Worm (Caenorhabditis elegans) whole organism, L1 larva: ENCODE measurements around the gene irg-2.

Experiments used
- C34B4.2 ChIP-seq: sonication (generic microtip); optimal IDR thresholded peaks from 2 replicates; lab custom pipeline; 2017; ENCODE audit warnings: mild to moderate bottlenecking, missing genetic modification characterization, missing compliant biosample characterization
- F16B12.6 ChIP-seq: fragments of 150-350 bp; optimal IDR thresholded peaks from 2 replicates; lab custom pipeline; 2014; ENCODE audit warnings: missing biosample characterization, missing genetic modification characterization
- alr-1 ChIP-seq: fragments of 200-800 bp; sonication (Bioruptor generic); optimal IDR thresholded peaks from 2 replicates; lab custom pipeline; 2018; ENCODE audit warnings: borderline replicate concordance, mild to moderate bottlenecking, missing genetic modification characterization, missing compliant biosample characterization
- aly-2 ChIP-seq: fragments of 150-350 bp; optimal IDR thresholded peaks from 2 replicates; lab custom pipeline; 2014; ENCODE audit warnings: missing biosample characterization, missing genetic modification characterization
- ceh-63 ChIP-seq: fragments of 200-800 bp; sonication (Bioruptor generic); optimal IDR thresholded peaks from 2 replicates; lab custom pipeline; 2018; ENCODE audit warnings: mild to moderate bottlenecking, missing genetic modification characterization, missing compliant biosample characterization
- ceh-90 ChIP-seq: sonication (generic microtip); optimal IDR thresholded peaks from 2 replicates; lab custom pipeline; 2016; ENCODE audit warnings: missing genetic modification characterization, missing compliant biosample characterization
- ces-1 ChIP-seq: fragments of 150-350 bp; optimal IDR thresholded peaks from 2 replicates; lab custom pipeline; 2014; ENCODE audit warnings: missing biosample characterization, missing genetic modification reagents, missing genetic modification characterization
- dpl-1 ChIP-seq, 3 experiments: fragments of 150-350 bp in 2 of 3; sonication (generic microtip) in 1 of 3; optimal IDR thresholded peaks; 2 replicates each; lab custom pipeline; 2014 to 2017; ENCODE audit warnings: missing biosample characterization in 3 of 3, missing genetic modification characterization in 3 of 3, missing genetic modification reagents in 3 of 3
- efl-1 ChIP-seq, 4 experiments: fragments of 150-350 bp; optimal IDR thresholded peaks in 3 of 4; peaks in 1 of 4; 1 replicate in 1 of 4; 2 replicates in 3 of 4; lab custom pipeline; 2014; ENCODE audit warnings: missing biosample characterization in 2 of 4, missing genetic modification characterization in 2 of 4, missing genetic modification reagents in 2 of 4
- efl-3 ChIP-seq: fragments of 200-800 bp; sonication (Bioruptor generic); optimal IDR thresholded peaks from 2 replicates; lab custom pipeline; 2018; ENCODE audit warnings: mild to moderate bottlenecking, missing genetic modification characterization, missing compliant biosample characterization
- elt-2 ChIP-seq: sonication (generic microtip); optimal IDR thresholded peaks from 2 replicates; lab custom pipeline; 2016; ENCODE audit warnings: missing genetic modification characterization, mild to moderate bottlenecking, inconsistent platforms, missing compliant biosample characterization, missing genetic modification reagents
- fos-1 ChIP-seq: fragments of 150-350 bp; optimal IDR thresholded peaks from 2 replicates; lab custom pipeline; 2014; ENCODE audit warnings: missing biosample characterization, missing genetic modification characterization
- hlh-4 ChIP-seq: sonication (generic microtip); optimal IDR thresholded peaks from 2 replicates; lab custom pipeline; 2016; ENCODE audit warnings: mild to moderate bottlenecking, missing genetic modification characterization, missing compliant biosample characterization
- irx-1 ChIP-seq: sonication (generic microtip); optimal IDR thresholded peaks from 2 replicates; lab custom pipeline; 2016; ENCODE audit warnings: missing genetic modification characterization, missing compliant biosample characterization
- lin-14 ChIP-seq: fragments of 200-800 bp; sonication (Bioruptor generic); optimal IDR thresholded peaks from 2 replicates; lab custom pipeline; 2018; ENCODE audit warnings: mild to moderate bottlenecking, missing genetic modification characterization, moderate library complexity, missing compliant biosample characterization
- lin-15B ChIP-seq: fragments of 150-350 bp; sonication (generic microtip); optimal IDR thresholded peaks from 3 replicates; lab custom pipeline; 2014; ENCODE audit warnings: missing biosample characterization, missing genetic modification characterization
- lin-39 ChIP-seq: fragments of 150-350 bp; optimal IDR thresholded peaks from 2 replicates; lab custom pipeline; 2014; ENCODE audit warnings: missing biosample characterization, missing genetic modification reagents, missing genetic modification characterization
- lir-3 ChIP-seq: sonication (generic microtip); optimal IDR thresholded peaks from 2 replicates; lab custom pipeline; 2016; ENCODE audit warnings: mild to moderate bottlenecking, missing genetic modification characterization, moderate library complexity, missing compliant biosample characterization; ENCODE audit not compliant: poor library complexity
- mab-9 ChIP-seq: fragments of 200-800 bp; sonication (Bioruptor generic); IDR thresholded peaks from 2 replicates; pipeline ENCODE4 v1.3.6; 2022; ENCODE audit warnings: missing genetic modification reagents, missing genetic modification characterization, missing compliant biosample characterization
- mdl-1 ChIP-seq, 2 experiments: fragments of 150-350 bp; optimal IDR thresholded peaks; 2 replicates each; lab custom pipeline; 2014 to 2017; ENCODE audit warnings: missing biosample characterization in 2 of 2, missing genetic modification characterization in 2 of 2, inconsistent platforms in 1 of 2
- nhr-11 ChIP-seq: fragments of 150-350 bp; optimal IDR thresholded peaks from 2 replicates; lab custom pipeline; 2014; ENCODE audit warnings: missing biosample characterization, missing genetic modification characterization
- nhr-12 ChIP-seq: sonication (generic microtip); optimal IDR thresholded peaks from 2 replicates; lab custom pipeline; 2017; ENCODE audit warnings: missing biosample characterization, missing genetic modification characterization
- nhr-28 ChIP-seq: fragments of 150-350 bp; optimal IDR thresholded peaks from 2 replicates; lab custom pipeline; 2014; ENCODE audit warnings: missing biosample characterization, missing genetic modification characterization
- nhr-47 ChIP-seq: sonication (generic microtip); optimal IDR thresholded peaks from 2 replicates; lab custom pipeline; 2016; ENCODE audit warnings: mild to moderate bottlenecking, missing genetic modification characterization, moderate library complexity, missing compliant biosample characterization
- nhr-76 ChIP-seq: sonication (generic microtip); optimal IDR thresholded peaks from 2 replicates; lab custom pipeline; 2017; ENCODE audit warnings: missing biosample characterization, missing genetic modification characterization
- nhr-77 ChIP-seq: fragments of 150-350 bp; optimal IDR thresholded peaks from 2 replicates; lab custom pipeline; 2014; ENCODE audit warnings: missing biosample characterization, missing genetic modification characterization
- nhr-85 ChIP-seq: sonication (generic microtip); peaks from one replicate; lab custom pipeline; 2016; ENCODE audit warnings: missing genetic modification characterization, inconsistent platforms, missing compliant biosample characterization
- pqm-1 ChIP-seq: sonication (generic microtip); optimal IDR thresholded peaks from 3 replicates; lab custom pipeline; 2017; ENCODE audit warnings: missing biosample characterization, missing genetic modification characterization
- rnt-1 ChIP-seq: sonication (generic microtip); optimal IDR thresholded peaks from 2 replicates; lab custom pipeline; 2016; ENCODE audit warnings: mild to moderate bottlenecking, missing genetic modification characterization, moderate library complexity, missing compliant biosample characterization
- snpc-4 ChIP-seq: fragments of 150-350 bp; optimal IDR thresholded peaks from 2 replicates; lab custom pipeline; 2014; ENCODE audit warnings: missing biosample characterization, missing genetic modification characterization
- sup-37 ChIP-seq: fragments of 200-800 bp; sonication (Bioruptor generic); optimal IDR thresholded peaks from 2 replicates; lab custom pipeline; 2018; ENCODE audit warnings: mild to moderate bottlenecking, missing genetic modification characterization, missing compliant biosample characterization
- swsn-7 ChIP-seq: sonication (generic microtip); optimal IDR thresholded peaks from 2 replicates; lab custom pipeline; 2016; ENCODE audit warnings: missing genetic modification characterization, missing compliant biosample characterization
- tbx-2 ChIP-seq: sonication (generic microtip); optimal IDR thresholded peaks from 2 replicates; lab custom pipeline; 2016; ENCODE audit warnings: missing genetic modification characterization, missing compliant biosample characterization
- tlp-1 ChIP-seq: fragments of 150-350 bp; optimal IDR thresholded peaks from 2 replicates; lab custom pipeline; 2014; ENCODE audit warnings: missing biosample characterization, missing genetic modification characterization
- unc-130 ChIP-seq: fragments of 150-350 bp; optimal IDR thresholded peaks from 2 replicates; lab custom pipeline; 2017; ENCODE audit warnings: missing biosample characterization, missing genetic modification characterization, inconsistent platforms
- unc-86 ChIP-seq: sonication (generic microtip); optimal IDR thresholded peaks from 2 replicates; lab custom pipeline; 2016; ENCODE audit warnings: missing genetic modification characterization, missing compliant biosample characterization
- unc-98 ChIP-seq: fragments of 200-800 bp; sonication (Bioruptor generic); IDR thresholded peaks from 2 replicates; pipeline ENCODE4 v1.3.6; 2022; ENCODE audit warnings: missing genetic modification characterization, missing compliant biosample characterization
- xbp-1 ChIP-seq: sonication (generic microtip); optimal IDR thresholded peaks from 2 replicates; lab custom pipeline; 2016; ENCODE audit warnings: missing genetic modification characterization, missing compliant biosample characterization
- zag-1 ChIP-seq: fragments of 150-350 bp; optimal IDR thresholded peaks from 2 replicates; lab custom pipeline; 2014; ENCODE audit warnings: missing biosample characterization, missing genetic modification characterization
- ztf-4 ChIP-seq: fragments of 150-350 bp; optimal IDR thresholded peaks from 2 replicates; lab custom pipeline; 2014; ENCODE audit warnings: missing biosample characterization, missing genetic modification characterization

Gene irg-2

ce11 chrV:4067876-4068275 lies 25.9 kb downstream of the irg-2 start:
- TF ChIP-seq efl-1 (optimal IDR thresholded peaks at IDR 0.05; lab: Kevin White, UChicago), result peak in 1 of 2 experiments; percentile 68
- TF ChIP-seq efl-1 (GFP tag; optimal IDR thresholded peaks at IDR 0.05 in 1 of 2; lab: Kevin White, UChicago), result peak; percentile 57 to 95
- peak in 1 of 3 experiments; percentile 36 for TF ChIP-seq dpl-1 (GFP tag; optimal IDR thresholded peaks at IDR 0.05; lab: Kevin White, UChicago)
- TF ChIP-seq, all 84 proteins: peak for 2; not testable (repeated sequence) for 82

DNA sequence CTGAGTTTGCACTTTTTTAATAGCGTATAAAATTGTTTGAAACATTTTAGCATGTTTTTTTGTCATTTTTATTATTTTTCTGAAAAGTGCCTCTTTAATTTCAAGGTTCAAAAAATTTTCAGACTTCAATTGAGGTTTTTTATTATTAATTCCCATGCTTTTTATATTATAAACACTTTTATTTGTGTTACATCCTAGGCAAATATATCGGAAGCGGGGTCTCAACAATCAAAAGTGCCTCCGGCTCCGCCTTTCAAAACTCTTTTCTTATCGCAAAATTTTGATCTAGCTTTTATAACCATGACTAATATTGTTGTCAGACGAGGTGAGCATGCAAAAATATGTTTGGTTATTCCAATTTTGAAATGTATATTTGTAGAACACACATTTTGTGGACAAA lies 31.5 kb downstream of the irg-2 start, which contains the start of gene otpl-2:
Gene otpl-2, plus strand, starts transcription at position 301 of the 400 bp plus-strand sequence.
- no peak for TF ChIP-seq unc-98
- TF ChIP-seq nhr-77 (tag; lab: Kevin White, UChicago), result no peak
- no peak for TF ChIP-seq tbx-2
- no peak for TF ChIP-seq ces-1 (GFP tag; lab: Kevin White, UChicago)
- no peak for TF ChIP-seq efl-3 (GFP tag; lab: Kevin White, UChicago)
- TF ChIP-seq snpc-4 (tag; lab: Kevin White, UChicago), result no peak

- TF ChIP-seq xbp-1 (tag; lab: Kevin White, UChicago) (no peak), lir-3 (tag; lab: Kevin White, UChicago) (no peak), unc-130 (tag; lab: Kevin White, UChicago) (no peak), unc-98 (no peak), hlh-4 (tag; lab: Kevin White, UChicago) (no peak), ces-1 (GFP tag; lab: Kevin White, UChicago) (no peak), F16B12.6 (tag; lab: Kevin White, UChicago) (no peak), elt-2 (no peak), aly-2 (tag; lab: Kevin White, UChicago) (no peak), nhr-47 (tag; lab: Kevin White, UChicago) (no peak), ztf-4 (tag; lab: Kevin White, UChicago) (no peak), C34B4.2 (tag; lab: Kevin White, UChicago) (no peak), alr-1 (tag; lab: Kevin White, UChicago) (no peak), mdl-1 (tag; optimal IDR thresholded peaks at IDR 0.05; lab: Kevin White, UChicago) (no peak), fos-1 (tag; lab: Kevin White, UChicago) (no peak), mab-9 (GFP tag; lab: Robert Waterston, UW) (no peak), nhr-12 (tag; lab: Kevin White, UChicago) (no peak), rnt-1 (tag; lab: Kevin White, UChicago) (no peak), nhr-76 (tag; lab: Kevin White, UChicago) (no peak)
- TF ChIP-seq, all 84 proteins: peak for 0
Measured at ce11 chrV:4080546-4080945, 38.6 kb downstream of the irg-2 start.

DNA sequence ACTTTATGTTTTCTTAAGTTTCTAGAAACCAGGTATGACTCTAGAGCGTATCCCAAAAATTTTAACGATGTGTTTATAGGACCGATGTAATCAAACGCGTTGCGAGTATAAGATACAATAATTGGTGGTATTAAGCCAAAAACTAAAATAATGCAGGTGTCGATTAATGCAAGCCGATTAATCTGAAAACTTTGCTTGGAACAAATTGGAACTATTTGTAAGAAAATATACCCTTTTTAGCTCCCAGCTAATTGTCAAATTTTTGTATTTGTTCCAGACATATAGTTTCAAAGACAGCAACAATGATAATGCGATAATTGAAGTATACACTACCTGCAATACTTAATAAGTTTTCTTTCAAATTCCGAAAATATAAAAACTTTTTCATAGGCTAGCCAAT lies 39.3 kb downstream of the irg-2 start, which contains the start of gene srh-211:
Gene srh-211, minus strand, starts transcription at position 101 of the 400 bp plus-strand sequence.
- TF ChIP-seq ceh-90 (tag; lab: Kevin White, UChicago) (no peak), ceh-63 (GFP tag; lab: Kevin White, UChicago) (no peak), nhr-28 (tag; lab: Kevin White, UChicago) (no peak), sup-37 (GFP tag; lab: Kevin White, UChicago) (no peak), ztf-4 (tag; lab: Kevin White, UChicago) (no peak), elt-2 (no peak), zag-1 (tag; lab: Kevin White, UChicago) (no peak), pqm-1 (tag; lab: Kevin White, UChicago) (no peak), unc-86 (tag; lab: Kevin White, UChicago) (no peak), irx-1 (no peak), lin-14 (GFP tag; lab: Kevin White, UChicago) (no peak), tlp-1 (tag; lab: Kevin White, UChicago) (no peak), swsn-7 (no peak), nhr-85 (tag; lab: Kevin White, UChicago) (no peak), dpl-1 (GFP tag; optimal IDR thresholded peaks at IDR 0.05; lab: Kevin White, UChicago) (no peak), nhr-11 (tag; lab: Kevin White, UChicago) (no peak), lin-15B (tag; lab: Kevin White, UChicago) (no peak), mab-9 (GFP tag; lab: Robert Waterston, UW) (no peak), lin-39 (tag; lab: Kevin White, UChicago) (no peak)
